Fruit fly (Drosophila melanogaster) whole organism, prepupa: ENCODE measurements around the gene CG10508.

ENCODE experiments used
- CG16779 ChIP-seq: fragments of 200-800 bp; sonication (Bioruptor generic); optimal IDR thresholded peaks from 3 replicates; lab custom pipeline; 2017; ENCODE audit warnings: missing biosample characterization, mild to moderate bottlenecking, missing genetic modification characterization
- CG3032 ChIP-seq: fragments of 200-800 bp; optimal IDR thresholded peaks from 2 replicates; lab custom pipeline; 2019; ENCODE audit warnings: missing biosample characterization, mild to moderate bottlenecking, missing genetic modification characterization, moderate library complexity
- Lpt ChIP-seq: fragments of 200-800 bp; sonication (Bioruptor generic); optimal IDR thresholded peaks from 3 replicates; lab custom pipeline; 2016; ENCODE audit warnings: missing biosample characterization, missing genetic modification characterization
- achi ChIP-seq: fragments of 200-800 bp; sonication (Bioruptor generic); optimal IDR thresholded peaks from 3 replicates; lab custom pipeline; 2016; ENCODE audit warnings: missing biosample characterization, missing genetic modification characterization

DNA sequence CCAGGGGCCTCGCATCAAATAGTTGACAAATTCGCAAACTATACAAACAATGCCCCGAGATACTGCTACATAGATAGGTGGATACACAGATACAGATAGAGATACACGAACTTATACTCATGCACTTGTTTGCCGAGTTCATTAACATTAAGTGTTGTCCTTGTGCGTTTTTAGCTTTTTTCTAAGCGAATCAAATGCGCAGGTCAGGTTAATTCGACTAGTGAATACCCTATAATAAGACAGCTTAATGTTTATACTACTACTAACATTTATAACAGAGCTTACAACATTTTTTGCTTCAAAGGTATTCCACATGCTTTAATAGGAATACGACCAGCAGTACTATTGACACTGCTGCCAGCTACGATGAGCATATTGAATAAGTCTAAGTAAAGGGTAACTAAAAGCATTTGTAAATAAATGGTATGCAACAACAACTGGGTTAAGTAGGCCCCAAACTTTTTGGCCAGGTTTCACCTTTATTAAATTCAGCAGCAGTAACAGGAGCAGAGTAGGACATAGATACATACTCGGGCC is 31.5 kb downstream of the CG10508 start:
- TF ChIP-seq CG3032 (tag; lab: Kevin White, UChicago): no peak
- TF ChIP-seq CG16779: no peak
- no peak for TF ChIP-seq Lpt (GFP tag; lab: Kevin White, UChicago)
- no peak for TF ChIP-seq achi (GFP tag; lab: Kevin White, UChicago)
